Worm (Caenorhabditis elegans): Measurements from ENCODE around the gene Y37E11B.2.

The Y37E11B.2 gene

DNA sequence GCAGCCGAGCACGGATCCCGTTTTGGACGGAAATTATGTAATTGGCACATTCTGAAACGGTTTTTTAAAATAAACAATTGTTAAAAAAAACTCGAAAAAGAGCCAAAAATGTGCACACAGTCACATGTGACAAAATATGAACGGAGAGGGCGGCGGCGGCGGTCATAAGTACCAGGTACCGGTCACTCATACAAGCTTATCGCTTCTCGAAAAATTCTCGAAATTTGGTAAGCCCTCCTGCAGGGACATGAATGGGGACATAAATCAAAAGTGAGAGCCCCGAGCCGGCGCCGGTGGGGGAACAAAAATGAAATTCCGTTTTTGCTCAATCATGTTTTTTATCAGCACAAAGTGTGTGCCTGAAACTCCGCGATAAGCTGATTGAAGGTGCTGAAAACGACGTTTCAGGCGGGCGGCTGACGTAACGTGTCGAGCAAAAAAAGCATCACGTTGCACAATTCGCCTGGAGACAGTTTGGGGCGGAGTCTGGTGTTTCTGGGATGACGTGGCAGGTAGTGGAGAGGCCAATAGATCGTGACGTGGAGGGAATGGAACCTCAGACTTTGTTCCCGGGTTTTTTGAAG lies 34.9 kb downstream of the Y37E11B.2 start, which contains the start of gene ltah-1.2 (continued):
- TF ChIP-seq lir-1 (GFP tag; conservative IDR thresholded peaks at IDR 0.05) (no peak), ztf-3 (GFP tag; optimal IDR thresholded peaks at IDR 0.05) (no peak), nfyb-1 (GFP tag; IDR thresholded peaks at IDR 0.05) (peak; percentile 53; the same call in 1 of the 2 replicates), C17E4.6 (GFP tag; IDR thresholded peaks at IDR 0.05) (no peak), B0336.3 (GFP tag; IDR thresholded peaks at IDR 0.05) (peak; percentile 76), Y53G8AR.9 (GFP tag; conservative IDR thresholded peaks at IDR 0.05) (no peak), nhr-179 (tag; optimal IDR thresholded peaks at IDR 0.05) (no peak), hlh-26 (GFP tag; conservative IDR thresholded peaks at IDR 0.05) (no peak), B0261.1 (tag; optimal IDR thresholded peaks at IDR 0.05) (no peak), hmg-1.2 (GFP tag; IDR thresholded peaks at IDR 0.05) (no peak), F10E7.11 (tag; optimal IDR thresholded peaks at IDR 0.05) (no peak), cebp-1 (GFP tag; IDR thresholded peaks at IDR 0.05) (no peak), cebp-1 (tag; optimal IDR thresholded peaks at IDR 0.05) (peak; percentile 57), D2030.7 (GFP tag; IDR thresholded peaks at IDR 0.05) (no peak), nhr-90 (tag; optimal IDR thresholded peaks at IDR 0.05) (no peak), ets-4 (GFP tag; optimal IDR thresholded peaks at IDR 0.05) (peak; percentile 88), nfya-2 (GFP tag; IDR thresholded peaks at IDR 0.05) (no peak), F57C9.4 (tag; optimal IDR thresholded peaks at IDR 0.05) (no peak), lin-40 (tag; optimal IDR thresholded peaks at IDR 0.05) (no peak), lin-54 (GFP tag; optimal IDR thresholded peaks at IDR 0.05) (peak; percentile 9), rcor-1 (GFP tag; IDR thresholded peaks at IDR 0.05) (no peak), ztf-26 (tag; optimal IDR thresholded peaks at IDR 0.05) (no peak), attf-6 (GFP tag; IDR thresholded peaks at IDR 0.05) (no peak), efl-1 (GFP tag; optimal IDR thresholded peaks at IDR 0.05) (no peak), ekl-4 (GFP tag; IDR thresholded peaks at IDR 0.05) (no peak), lsl-1 (GFP tag; optimal IDR thresholded peaks at IDR 0.05) (no peak), egl-44 (GFP tag; IDR thresholded peaks at IDR 0.05) (no peak), madf-3 (GFP tag; IDR thresholded peaks at IDR 0.05) (no peak), madf-6 (GFP tag; IDR thresholded peaks at IDR 0.05) (no peak), F49E8.2 (tag; optimal IDR thresholded peaks at IDR 0.05; ENCODE audit: insufficient read depth) (no peak), chd-7 (tag; optimal IDR thresholded peaks at IDR 0.05) (no peak), atf-7 (tag; optimal IDR thresholded peaks at IDR 0.05) (peak; percentile 81), athp-1 (tag; optimal IDR thresholded peaks at IDR 0.05) (no peak), dox-1 (GFP tag; IDR thresholded peaks at IDR 0.05) (peak; percentile 67; the same call in 1 of the 2 replicates), Y53F4B.3 (GFP tag; IDR thresholded peaks at IDR 0.05) (no peak), tbp1 (GFP tag; optimal IDR thresholded peaks at IDR 0.05) (peak; percentile 5), hrde-1 (tag; optimal IDR thresholded peaks at IDR 0.05; ENCODE audit: borderline replicate concordance) (no peak), F37B4.10 (GFP tag; IDR thresholded peaks at IDR 0.05) (no peak), Y95B8A.8 (GFP tag; IDR thresholded peaks at IDR 0.05) (no peak), F52B5.7 (tag; optimal IDR thresholded peaks at IDR 0.05) (no peak), bed-1 (GFP tag; IDR thresholded peaks at IDR 0.05) (no peak), Y67H2A.10 (GFP tag; conservative IDR thresholded peaks at IDR 0.05) (no peak), unc-62 (GFP tag; optimal IDR thresholded peaks at IDR 0.05) (no peak), F23B12.7 (tag; optimal IDR thresholded peaks at IDR 0.05; ENCODE audit: insufficient read depth) (no peak), C06A6.2 (GFP tag; conservative IDR thresholded peaks at IDR 0.05) (no peak), him-1 (tag; optimal IDR thresholded peaks at IDR 0.05) (no peak), T26A5.8 (tag; optimal IDR thresholded peaks at IDR 0.05) (no peak), zim-3 (tag; optimal IDR thresholded peaks at IDR 0.05) (no peak), ceh-58 (GFP tag; IDR thresholded peaks at IDR 0.05) (no peak), madf-10 (tag; optimal IDR thresholded peaks at IDR 0.05) (peak; percentile 13)

Measured in whole organism, young adult.